Fruit fly (Drosophila melanogaster) whole organism, wandering third instar larva: ENCODE data around the gene CG15404.

Experiments
- CG32264 ChIP-seq: fragments of 200-800 bp; sonication (Bioruptor generic); optimal IDR thresholded peaks from 2 replicates; lab custom pipeline; 2016; ENCODE audit warnings: missing biosample characterization, missing genetic modification characterization
- CG9705 ChIP-seq: fragments of 200-800 bp; sonication (Bioruptor generic); optimal IDR thresholded peaks from 2 replicates; lab custom pipeline; 2018; ENCODE audit warnings: missing biosample characterization, mild to moderate bottlenecking, missing genetic modification characterization
- Dif ChIP-seq: fragments of 200-275, 200-300 bp; sonication (Bioruptor generic); optimal IDR thresholded peaks from 2 replicates; lab custom pipeline; 2018; ENCODE audit warnings: missing biosample characterization, missing genetic modification characterization; ENCODE audit not compliant: partially characterized antibody
- GATAd ChIP-seq: sonication (Bioruptor generic); optimal IDR thresholded peaks from 2 replicates; lab custom pipeline; 2016; ENCODE audit warnings: missing biosample characterization, missing genetic modification characterization
- HLH106 ChIP-seq: fragments of 200-800 bp; optimal IDR thresholded peaks from 3 replicates; lab custom pipeline; 2019; ENCODE audit warnings: missing biosample characterization, mild to moderate bottlenecking, missing genetic modification characterization, moderate library complexity
- Hnf4 ChIP-seq: fragments of 200-800 bp; sonication (Bioruptor generic); optimal IDR thresholded peaks from 2 replicates; lab custom pipeline; 2016; ENCODE audit warnings: missing biosample characterization, mild to moderate bottlenecking, missing genetic modification characterization
- Hr78 ChIP-seq: fragments of >200 bp; optimal IDR thresholded peaks from 2 replicates; lab custom pipeline; 2017; ENCODE audit warnings: missing biosample characterization, missing genetic modification characterization
- Hr83 ChIP-seq: fragments of 200-300 bp; sonication (Bioruptor generic); optimal IDR thresholded peaks from 2 replicates; lab custom pipeline; 2016; ENCODE audit warnings: missing biosample characterization, mild to moderate bottlenecking, missing genetic modification characterization, moderate library complexity; ENCODE audit not compliant: poor library complexity, severe bottlenecking
- Jra ChIP-seq: sonication (Bioruptor generic); optimal IDR thresholded peaks from 2 replicates; lab custom pipeline; 2016; ENCODE audit warnings: missing biosample characterization, missing genetic modification characterization
- Mio ChIP-seq: sonication (Bioruptor generic); optimal IDR thresholded peaks from 2 replicates; lab custom pipeline; 2016; ENCODE audit warnings: missing biosample characterization, missing genetic modification characterization
- Myc ChIP-seq: fragments of >200 bp; optimal IDR thresholded peaks from 2 replicates; lab custom pipeline; 2017
- N ChIP-seq: fragments of >200 bp; optimal IDR thresholded peaks from 2 replicates; lab custom pipeline; 2018; ENCODE audit warnings: missing biosample characterization, missing external identifiers, missing genetic modification characterization
- OdsH ChIP-seq: fragments of 200-800 bp; sonication (Bioruptor generic); optimal IDR thresholded peaks from 2 replicates; lab custom pipeline; 2016; ENCODE audit warnings: missing biosample characterization, mild to moderate bottlenecking, missing genetic modification characterization
- Rel ChIP-seq, 2 experiments: fragments of 200-800 bp; sonication (Bioruptor generic) in 1 of 2; optimal IDR thresholded peaks; 2 replicates in 1 of 2; 3 replicates in 1 of 2; lab custom pipeline; 2016 to 2019; ENCODE audit warnings: mild to moderate bottlenecking in 2 of 2, missing biosample characterization in 2 of 2, missing genetic modification characterization in 2 of 2, moderate library complexity in 1 of 2
- br ChIP-seq: fragments of 200-800 bp; sonication (Bioruptor generic); optimal IDR thresholded peaks from 2 replicates; lab custom pipeline; 2016; ENCODE audit warnings: missing biosample characterization, missing genetic modification characterization
- brk ChIP-seq: fragments of 200-800 bp; sonication (Bioruptor generic); optimal IDR thresholded peaks from 2 replicates; lab custom pipeline; 2016; ENCODE audit warnings: missing biosample characterization, mild to moderate bottlenecking, missing genetic modification characterization
- dl ChIP-seq, 2 experiments: fragments of 175-275, 200-275 bp in 1 of 2; fragments of 200-275 bp in 1 of 2; sonication (Bioruptor generic); optimal IDR thresholded peaks; lab custom pipeline; 2018; ENCODE audit warnings: mild to moderate bottlenecking in 2 of 2, missing biosample characterization in 2 of 2, missing genetic modification characterization in 2 of 2, moderate library complexity in 2 of 2; ENCODE audit not compliant: partially characterized antibody in 2 of 2, insufficient read depth in 1 of 2
- dmrt93B ChIP-seq: fragments of 200-800 bp; sonication (Bioruptor generic); optimal IDR thresholded peaks from 2 replicates; lab custom pipeline; 2018; ENCODE audit warnings: missing biosample characterization, mild to moderate bottlenecking, missing genetic modification characterization
- ey ChIP-seq: fragments of 200-800 bp; sonication (Bioruptor generic); optimal IDR thresholded peaks from 2 replicates; lab custom pipeline; 2016; ENCODE audit warnings: missing biosample characterization, missing genetic modification characterization
- foxo ChIP-seq, 2 experiments: fragments of 200-800 bp; sonication (Bioruptor generic); optimal IDR thresholded peaks; 2 replicates in 1 of 2; 3 replicates in 1 of 2; lab custom pipeline; 2016 to 2017; ENCODE audit warnings: missing biosample characterization in 2 of 2, missing genetic modification characterization in 2 of 2
- fru ChIP-seq: fragments of 200-800 bp; sonication (Bioruptor generic); optimal IDR thresholded peaks from 3 replicates; lab custom pipeline; 2016; ENCODE audit warnings: missing biosample characterization, mild to moderate bottlenecking, missing genetic modification characterization
- h ChIP-seq: fragments of 200-800 bp; sonication (Bioruptor generic); optimal IDR thresholded peaks from 3 replicates; lab custom pipeline; 2016; ENCODE audit warnings: missing biosample characterization, mild to moderate bottlenecking, missing genetic modification characterization
- jim ChIP-seq: fragments of 175-275, 200-325 bp; sonication (Bioruptor generic); optimal IDR thresholded peaks from 2 replicates; lab custom pipeline; 2016; ENCODE audit warnings: missing biosample characterization, mild to moderate bottlenecking, missing genetic modification characterization
- lola ChIP-seq: fragments of >200 bp; optimal IDR thresholded peaks from 2 replicates; lab custom pipeline; 2017; ENCODE audit warnings: missing biosample characterization, missing genetic modification characterization
- pan ChIP-seq: fragments of >200 bp; optimal IDR thresholded peaks from 2 replicates; lab custom pipeline; 2017
- psq ChIP-seq: fragments of 200-800 bp; sonication (Bioruptor generic); optimal IDR thresholded peaks from 3 replicates; lab custom pipeline; 2017; ENCODE audit warnings: missing biosample characterization, mild to moderate bottlenecking, missing genetic modification characterization, moderate library complexity
- rgr ChIP-seq: fragments of 200-800 bp; sonication (Bioruptor generic); optimal IDR thresholded peaks from 3 replicates; lab custom pipeline; 2016; ENCODE audit warnings: missing biosample characterization, mild to moderate bottlenecking, missing genetic modification characterization
- sage ChIP-seq: fragments of 200-800 bp; sonication (Bioruptor generic); optimal IDR thresholded peaks from 2 replicates; lab custom pipeline; 2016; ENCODE audit warnings: missing biosample characterization, mild to moderate bottlenecking, missing genetic modification characterization
- sv ChIP-seq: fragments of 200-800 bp; sonication (Bioruptor generic); optimal IDR thresholded peaks from 3 replicates; lab custom pipeline; 2016; ENCODE audit warnings: missing biosample characterization, missing genetic modification characterization
- tai ChIP-seq: sonication (Bioruptor generic); optimal IDR thresholded peaks from 2 replicates; lab custom pipeline; 2016; ENCODE audit warnings: missing biosample characterization, missing genetic modification characterization
- usp ChIP-seq: fragments of >200 bp; optimal IDR thresholded peaks from 2 replicates; lab custom pipeline; 2017; ENCODE audit warnings: missing biosample characterization, missing genetic modification characterization
- woc ChIP-seq: sonication (Bioruptor generic); optimal IDR thresholded peaks from 2 replicates; lab custom pipeline; 2016; ENCODE audit warnings: missing biosample characterization, mild to moderate bottlenecking, missing genetic modification characterization

CG15404 gene

DNA sequence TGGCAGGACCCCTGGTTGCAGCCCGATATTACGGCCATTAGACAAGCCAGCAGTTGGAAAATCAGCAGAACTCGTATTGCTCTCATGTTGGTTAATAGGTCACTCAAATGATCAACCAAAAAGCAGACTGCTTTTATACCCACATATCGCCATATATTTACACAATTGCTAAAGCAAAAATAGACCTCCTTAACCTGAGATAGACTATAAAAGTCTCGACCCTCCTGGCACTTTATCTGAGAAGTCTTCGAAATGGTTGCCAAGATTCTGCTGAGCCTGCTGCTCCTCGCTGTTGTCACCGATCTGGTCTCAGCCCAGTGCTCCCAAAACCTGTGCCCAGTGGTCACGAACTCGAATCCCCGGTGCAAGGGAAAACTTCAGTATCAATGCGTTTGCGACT lies at the start of gene CG15404, which contains the start of gene CG31698:
TSS of gene CG15404 (plus strand) at position 233 of the 400 bp plus-strand sequence.
TSS of gene CG31698 (minus strand) at position 101 of the 400 bp plus-strand sequence.
- TF ChIP-seq GATAd (GFP tag; lab: Kevin White, UChicago) (no peak), OdsH (GFP tag; lab: Kevin White, UChicago) (no peak), brk (GFP tag; lab: Kevin White, UChicago) (no peak), CG9705 (GFP tag; lab: Kevin White, UChicago) (no peak), Hnf4 (GFP tag; lab: Kevin White, UChicago) (no peak), usp (GFP tag; lab: Kevin White, UChicago) (no peak), Myc (no peak), Jra (GFP tag; lab: Kevin White, UChicago) (no peak), woc (GFP tag; lab: Kevin White, UChicago) (no peak), psq (GFP tag; lab: Kevin White, UChicago) (no peak), dl (GFP tag; optimal IDR thresholded peaks at IDR 0.05; lab: Kevin White, UChicago; ENCODE audit: insufficient read depth in 1 of 2, partially characterized antibody in 2 of 2) (no peak), Dif (GFP tag; lab: Kevin White, UChicago) (no peak), pan (lab: Kevin White, UChicago) (no peak), Rel (GFP tag; optimal IDR thresholded peaks at IDR 0.05; lab: Kevin White, UChicago) (no peak), Rel (tag; optimal IDR thresholded peaks at IDR 0.05; lab: Kevin White, UChicago) (no peak), fru (GFP tag; lab: Kevin White, UChicago) (no peak), dmrt93B (no peak), sv (GFP tag; lab: Kevin White, UChicago) (no peak), ey (no peak), N (GFP tag; lab: Kevin White, UChicago) (no peak)
- TF ChIP-seq, all 38 proteins: peak for 0

DNA sequence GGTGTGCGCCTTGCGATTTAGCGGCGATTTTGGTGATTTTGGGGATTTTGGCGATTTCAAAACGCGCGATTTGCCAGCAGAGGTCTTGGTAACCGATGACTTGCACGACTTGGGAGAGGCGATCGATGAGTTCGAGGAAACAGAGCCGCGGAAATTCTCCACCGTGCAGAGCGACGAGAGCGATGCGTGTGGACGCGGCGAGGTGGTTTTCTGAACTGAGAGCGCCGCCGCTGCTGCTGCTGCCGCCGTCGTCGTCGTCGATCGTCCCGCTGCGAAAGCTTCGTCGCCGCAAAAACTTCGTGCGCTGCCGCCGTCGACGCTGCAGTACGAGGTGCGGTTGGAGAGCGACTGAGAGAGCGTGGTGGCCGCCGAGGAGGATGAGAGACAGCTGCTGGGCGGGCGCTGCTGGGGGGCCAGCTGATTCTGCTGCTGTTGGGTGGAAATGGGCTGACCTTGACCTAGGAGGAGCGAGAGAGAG lies 49.2 kb upstream of the CG15404 start:
- TF ChIP-seq Dif (GFP tag; lab: Kevin White, UChicago) (peak; percentile 38), CG32264 (GFP tag; lab: Kevin White, UChicago) (no peak), ey (no peak), dl (GFP tag; optimal IDR thresholded peaks at IDR 0.05; lab: Kevin White, UChicago; ENCODE audit: insufficient read depth in 1 of 2, partially characterized antibody in 2 of 2) (peak in 1 of 2 experiments; percentile 20), foxo (GFP tag; optimal IDR thresholded peaks at IDR 0.05; lab: Kevin White, UChicago) (no peak), rgr (GFP tag; lab: Kevin White, UChicago) (peak; percentile 26)
- TF ChIP-seq, all 38 proteins: peak for 3

dm6 chr2L:3127813-3128212 lies 46.0 kb upstream of the CG15404 start:
- no peak for TF ChIP-seq h (GFP tag; lab: Kevin White, UChicago)
- no peak for TF ChIP-seq brk (GFP tag; lab: Kevin White, UChicago)
- TF ChIP-seq Hr78 (GFP tag; lab: Kevin White, UChicago) = no peak
- TF ChIP-seq GATAd (GFP tag; lab: Kevin White, UChicago) = no peak
- no peak for TF ChIP-seq lola (GFP tag; lab: Kevin White, UChicago)
- TF ChIP-seq sage (GFP tag; lab: Kevin White, UChicago) = no peak
- TF ChIP-seq CG9705 (GFP tag; lab: Kevin White, UChicago) = no peak
- no peak for TF ChIP-seq dl (GFP tag; optimal IDR thresholded peaks at IDR 0.05; lab: Kevin White, UChicago; ENCODE audit: insufficient read depth in 1 of 2, partially characterized antibody in 2 of 2)
- TF ChIP-seq psq (GFP tag; lab: Kevin White, UChicago) = no peak
- TF ChIP-seq woc (GFP tag; lab: Kevin White, UChicago) = no peak
- TF ChIP-seq usp (GFP tag; lab: Kevin White, UChicago) = no peak
- TF ChIP-seq Jra (GFP tag; lab: Kevin White, UChicago) = no peak
- TF ChIP-seq fru (GFP tag; lab: Kevin White, UChicago) = no peak
- no peak for TF ChIP-seq rgr (GFP tag; lab: Kevin White, UChicago)
- no peak for TF ChIP-seq OdsH (GFP tag; lab: Kevin White, UChicago)
- TF ChIP-seq Mio = no peak
- TF ChIP-seq HLH106 (tag; lab: Kevin White, UChicago) = no peak

- TF ChIP-seq foxo (GFP tag; optimal IDR thresholded peaks at IDR 0.05; lab: Kevin White, UChicago) = no peak
- no peak for TF ChIP-seq tai (GFP tag; lab: Kevin White, UChicago)
- TF ChIP-seq ey = no peak
- no peak for TF ChIP-seq Rel (GFP tag; optimal IDR thresholded peaks at IDR 0.05; lab: Kevin White, UChicago)
- TF ChIP-seq Rel (tag; optimal IDR thresholded peaks at IDR 0.05; lab: Kevin White, UChicago) = no peak
- no peak for TF ChIP-seq Dif (GFP tag; lab: Kevin White, UChicago)
- no peak for TF ChIP-seq brk (GFP tag; lab: Kevin White, UChicago)
- TF ChIP-seq lola (GFP tag; lab: Kevin White, UChicago) = no peak
- no peak for TF ChIP-seq usp (GFP tag; lab: Kevin White, UChicago)
- TF ChIP-seq Myc = no peak
- TF ChIP-seq woc (GFP tag; lab: Kevin White, UChicago) = no peak
- TF ChIP-seq pan (lab: Kevin White, UChicago) = no peak
- TF ChIP-seq N (GFP tag; lab: Kevin White, UChicago) = no peak
- no peak for TF ChIP-seq Mio
- no peak for TF ChIP-seq br
- no peak for TF ChIP-seq fru (GFP tag; lab: Kevin White, UChicago)
- no peak for TF ChIP-seq Hr83 (GFP tag; lab: Kevin White, UChicago)
- TF ChIP-seq jim = no peak
- no peak for TF ChIP-seq HLH106 (tag; lab: Kevin White, UChicago)
- no peak for TF ChIP-seq h (GFP tag; lab: Kevin White, UChicago)
- no peak for TF ChIP-seq rgr (GFP tag; lab: Kevin White, UChicago)
Observed at dm6 chr2L:3128335-3128734, 45.4 kb upstream of the CG15404 start, which contains the start of gene CG15403. CG15403 (plus strand) TSS chr2L:3128635.
